Worm (Caenorhabditis elegans) whole organism, dauer: ENCODE data around the gene W06D11.5.

ENCODE experiments used
- unc-62 ChIP-seq: sonication (generic microtip); optimal IDR thresholded peaks from 2 replicates; lab custom pipeline; 2017; ENCODE audit warnings: missing biosample characterization, missing genetic modification reagents, missing genetic modification characterization

Gene W06D11.5

ce11 chrX:12337846-12338490 is 38.0 kb downstream of the W06D11.5 start, which contains the start of gene srd-44:
Gene srd-44, plus strand, starts transcription at chrX:12338440.
- no peak for TF ChIP-seq unc-62 (GFP tag; lab: Kevin White, UChicago)

ce11 chrX:12341338-12341737 is 41.4 kb downstream of the W06D11.5 start, which contains the start of gene zig-2:
Gene zig-2, minus strand, starts transcription at chrX:12341438.
- no peak for TF ChIP-seq unc-62 (GFP tag; lab: Kevin White, UChicago)

- no peak for TF ChIP-seq unc-62 (GFP tag; lab: Kevin White, UChicago)
Observed at ce11 chrX:12343279-12343678, 43.3 kb downstream of the W06D11.5 start, which contains the start of the genes nspc-9 and nspc-10. Gene nspc-9, minus strand, starts transcription at chrX:12343379. Gene nspc-10, plus strand, starts transcription at chrX:12343609.

- no peak for TF ChIP-seq unc-62 (GFP tag; lab: Kevin White, UChicago)
Observed at ce11 chrX:12346729-12347128, 46.8 kb downstream of the W06D11.5 start, which contains the start of gene F42F12.11. Gene F42F12.11, plus strand, starts transcription at chrX:12347029.

DNA sequence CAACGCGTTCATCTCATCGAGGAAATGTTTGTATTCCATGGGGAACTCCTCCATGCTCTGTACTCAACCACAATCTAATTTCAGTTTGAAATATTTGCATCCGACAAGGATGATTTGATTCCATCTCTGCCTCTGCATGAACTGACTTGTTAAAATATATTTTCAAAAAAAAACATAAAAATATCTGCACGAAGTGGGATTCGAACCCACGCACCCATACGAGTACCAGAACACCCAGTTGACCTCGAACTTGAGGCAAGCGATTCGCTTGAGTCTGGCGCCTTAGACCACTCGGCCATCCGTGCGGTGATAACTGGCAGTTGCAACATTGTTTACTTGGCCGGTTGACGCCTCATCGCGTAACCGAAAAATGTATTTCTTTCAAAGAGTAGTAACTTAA is 47.9 kb downstream of the W06D11.5 start:
- no peak for TF ChIP-seq unc-62 (GFP tag; lab: Kevin White, UChicago)

DNA sequence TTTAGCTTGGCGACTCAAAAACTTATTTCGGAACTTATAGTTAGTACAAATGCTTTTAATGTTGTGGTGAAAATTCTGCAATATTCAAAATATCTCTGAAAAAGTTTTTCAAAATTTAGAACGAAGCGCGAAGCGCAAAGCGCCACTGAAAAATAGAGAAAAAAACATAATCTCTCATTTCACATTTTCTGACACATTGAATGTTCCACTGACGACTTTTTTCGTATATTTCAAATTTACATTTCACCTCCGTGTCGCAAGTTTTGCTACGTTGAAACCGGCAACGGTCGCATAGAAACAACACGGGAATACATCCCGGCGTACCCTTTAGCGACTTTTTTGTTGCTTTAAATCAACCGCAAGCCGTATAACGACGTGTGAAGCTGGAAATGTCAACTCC is 48.4 kb downstream of the W06D11.5 start, which contains the start of gene F42F12.14:
Gene F42F12.14, plus strand, starts transcription at position 301 of the 400 bp plus-strand sequence.
- TF ChIP-seq unc-62 (GFP tag; lab: Kevin White, UChicago): no peak

DNA sequence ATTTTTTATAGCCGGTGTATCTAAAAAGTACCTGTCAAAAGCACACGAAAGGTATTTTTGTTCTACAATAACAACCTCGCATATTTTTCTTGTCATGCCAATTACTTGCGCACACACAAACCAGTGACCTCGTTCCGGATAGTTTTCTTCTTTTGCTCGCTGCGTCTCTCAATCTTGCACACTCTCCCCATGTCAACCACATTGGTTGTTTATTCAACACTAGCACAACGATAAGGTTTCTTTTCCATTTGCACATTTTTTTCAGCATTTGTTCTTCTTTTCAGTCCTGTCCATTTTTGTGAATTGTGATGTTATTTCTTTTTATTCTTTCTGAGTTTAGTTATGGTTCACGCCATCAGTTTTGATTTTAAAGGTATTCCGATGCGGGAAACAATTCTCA is 50.3 kb downstream of the W06D11.5 start, which contains the start of gene F42F12.3:
Gene F42F12.3, plus strand, starts transcription at position 372 of the 400 bp plus-strand sequence.
- no peak for TF ChIP-seq unc-62 (GFP tag; lab: Kevin White, UChicago)
